Worm (Caenorhabditis elegans) whole organism, late embryonic: ENCODE data around the gene pals-33.

Experiments
- C08G9.2 ChIP-seq: sonication (generic microtip); optimal IDR thresholded peaks from 2 replicates; lab custom pipeline; 2016; ENCODE audit warnings: mild to moderate bottlenecking, missing genetic modification characterization, moderate library complexity, missing compliant biosample characterization
- F13H6.1 ChIP-seq: sonication (generic microtip); optimal IDR thresholded peaks from 2 replicates; lab custom pipeline; 2016; ENCODE audit warnings: missing genetic modification characterization, missing compliant biosample characterization
- K09A11.1 ChIP-seq: sonication (generic microtip); optimal IDR thresholded peaks from 2 replicates; lab custom pipeline; 2017; ENCODE audit warnings: antibody characterized with exemption, mild to moderate bottlenecking, missing genetic modification characterization, missing compliant biosample characterization; ENCODE audit not compliant: insufficient read depth
- ahr-1 ChIP-seq: sonication (generic microtip); optimal IDR thresholded peaks from 2 replicates; lab custom pipeline; 2016; ENCODE audit warnings: missing genetic modification characterization, missing compliant biosample characterization
- ama-1 ChIP-seq: fragments of 150-350 bp; optimal IDR thresholded peaks from 2 replicates; lab custom pipeline; 2014
- ceh-18 ChIP-seq: sonication (generic microtip); optimal IDR thresholded peaks from 2 replicates; lab custom pipeline; 2016; ENCODE audit warnings: missing genetic modification characterization, missing compliant biosample characterization
- ceh-24 ChIP-seq: sonication (generic microtip); optimal IDR thresholded peaks from 2 replicates; lab custom pipeline; 2016; ENCODE audit warnings: mild to moderate bottlenecking, missing genetic modification characterization, missing compliant biosample characterization
- ceh-30 ChIP-seq: fragments of 150-350 bp; optimal IDR thresholded peaks from 2 replicates; lab custom pipeline; 2014; ENCODE audit warnings: missing biosample characterization, missing genetic modification characterization
- ceh-31 ChIP-seq: sonication (generic microtip); optimal IDR thresholded peaks from 2 replicates; lab custom pipeline; 2016; ENCODE audit warnings: missing genetic modification characterization, missing compliant biosample characterization
- ceh-34 ChIP-seq: sonication (generic microtip); optimal IDR thresholded peaks from 2 replicates; lab custom pipeline; 2016; ENCODE audit warnings: mild to moderate bottlenecking, missing genetic modification characterization, missing compliant biosample characterization
- ceh-48 ChIP-seq: sonication (generic microtip); optimal IDR thresholded peaks from 2 replicates; lab custom pipeline; 2016; ENCODE audit warnings: missing genetic modification characterization, inconsistent platforms, missing compliant biosample characterization
- dmd-4 ChIP-seq: sonication (generic microtip); optimal IDR thresholded peaks from 2 replicates; lab custom pipeline; 2016; ENCODE audit warnings: borderline replicate concordance, missing genetic modification characterization, missing compliant biosample characterization
- dve-1 ChIP-seq: sonication (generic microtip); optimal IDR thresholded peaks from 2 replicates; lab custom pipeline; 2017; ENCODE audit warnings: antibody characterized with exemption, mild to moderate bottlenecking, missing genetic modification characterization, missing compliant biosample characterization
- elt-2 ChIP-seq: sonication (generic microtip); optimal IDR thresholded peaks from 2 replicates; lab custom pipeline; 2016; ENCODE audit warnings: missing genetic modification reagents, missing genetic modification characterization, missing compliant biosample characterization
- ets-4 ChIP-seq: sonication (generic microtip); optimal IDR thresholded peaks from 2 replicates; lab custom pipeline; 2016; ENCODE audit warnings: missing genetic modification characterization, missing compliant biosample characterization
- eyg-1 ChIP-seq: sonication (generic microtip); optimal IDR thresholded peaks from 2 replicates; lab custom pipeline; 2016; ENCODE audit warnings: missing genotype, missing genetic modification characterization, missing compliant biosample characterization
- hlh-15 ChIP-seq: sonication (generic microtip); optimal IDR thresholded peaks from 2 replicates; lab custom pipeline; 2016; ENCODE audit warnings: missing genetic modification characterization, missing compliant biosample characterization
- lim-6 ChIP-seq: sonication (generic microtip); optimal IDR thresholded peaks from 2 replicates; lab custom pipeline; 2016; ENCODE audit warnings: missing genetic modification characterization, missing compliant biosample characterization
- lin-11 ChIP-seq: fragments of 200-800 bp; sonication (Bioruptor generic); optimal IDR thresholded peaks from 2 replicates; lab custom pipeline; 2018; ENCODE audit warnings: mild to moderate bottlenecking, missing genetic modification characterization, missing compliant biosample characterization
- mec-3 ChIP-seq: sonication (generic microtip); optimal IDR thresholded peaks from 2 replicates; lab custom pipeline; 2016; ENCODE audit warnings: borderline replicate concordance, missing genetic modification characterization, missing compliant biosample characterization
- nhr-232 ChIP-seq: sonication (generic microtip); optimal IDR thresholded peaks from 2 replicates; lab custom pipeline; 2016; ENCODE audit warnings: missing genetic modification characterization, missing compliant biosample characterization
- npax-4 ChIP-seq: sonication (generic microtip); optimal IDR thresholded peaks from 2 replicates; lab custom pipeline; 2016; ENCODE audit warnings: missing genetic modification characterization, missing compliant biosample characterization
- odd-2 ChIP-seq: sonication (generic microtip); optimal IDR thresholded peaks from 2 replicates; lab custom pipeline; 2017; ENCODE audit warnings: antibody characterized with exemption, mild to moderate bottlenecking, missing genetic modification characterization, missing compliant biosample characterization
- pax-1 ChIP-seq: fragments of 150-350 bp; optimal IDR thresholded peaks from 2 replicates; lab custom pipeline; 2014; ENCODE audit warnings: missing biosample characterization, missing genetic modification characterization
- pha-2 ChIP-seq: sonication (generic microtip); optimal IDR thresholded peaks from 2 replicates; lab custom pipeline; 2017; ENCODE audit warnings: mild to moderate bottlenecking, missing genetic modification characterization, missing compliant biosample characterization
- pha-4 ChIP-seq: fragments of 150-350 bp; optimal IDR thresholded peaks from 2 replicates; lab custom pipeline; 2018; ENCODE audit warnings: missing biosample characterization, missing genetic modification reagents, missing genetic modification characterization
- pros-1 ChIP-seq: fragments of 150-350 bp; optimal IDR thresholded peaks from 2 replicates; lab custom pipeline; 2014; ENCODE audit warnings: missing biosample characterization, missing genetic modification reagents, missing genetic modification characterization
- ref-2 ChIP-seq: sonication (generic microtip); optimal IDR thresholded peaks from 2 replicates; lab custom pipeline; 2016; ENCODE audit warnings: missing genetic modification characterization, missing compliant biosample characterization
- rnt-1 ChIP-seq: sonication (generic microtip); optimal IDR thresholded peaks from 2 replicates; lab custom pipeline; 2016; ENCODE audit warnings: missing genetic modification characterization, missing compliant biosample characterization
- sox-4 ChIP-seq: sonication (generic microtip); optimal IDR thresholded peaks from 2 replicates; lab custom pipeline; 2017; ENCODE audit warnings: mild to moderate bottlenecking, missing genetic modification characterization, inconsistent platforms, missing compliant biosample characterization
- syd-9 ChIP-seq: sonication (generic microtip); optimal IDR thresholded peaks from 2 replicates; lab custom pipeline; 2016; ENCODE audit warnings: mild to moderate bottlenecking, missing genetic modification characterization, moderate library complexity, missing compliant biosample characterization
- unc-3 ChIP-seq, 2 experiments: fragments of 200-800 bp in 1 of 2; sonication (Bioruptor generic) in 1 of 2; sonication (generic microtip) in 1 of 2; conservative IDR thresholded peaks in 1 of 2; optimal IDR thresholded peaks in 1 of 2; 2 replicates each; pipeline versions ENCODE4 v1.3.6 to Lab custom; 2016 to 2022; ENCODE audit warnings: missing compliant biosample characterization in 2 of 2, missing genetic modification characterization in 2 of 2, missing genetic modification reagents in 1 of 2
- ztf-16 ChIP-seq: sonication (generic microtip); optimal IDR thresholded peaks from 2 replicates; lab custom pipeline; 2017; ENCODE audit warnings: missing genetic modification characterization, missing compliant biosample characterization

pals-33 gene

ce11 chrV:3711544-3711943, 38.4 kb downstream of the pals-33 start:
- no peak for TF ChIP-seq ref-2 (tag; lab: Kevin White, UChicago)
- TF ChIP-seq sox-4 (tag; lab: Kevin White, UChicago) = no peak
- no peak for TF ChIP-seq pax-1 (tag; lab: Kevin White, UChicago)

ce11 chrV:3712192-3712591, 39.0 kb downstream of the pals-33 start:
- TF ChIP-seq ceh-24 (tag; lab: Kevin White, UChicago) (no peak), syd-9 (tag; lab: Kevin White, UChicago) (no peak), nhr-232 (no peak), dve-1 (tag; lab: Kevin White, UChicago) (no peak), pha-2 (tag; lab: Kevin White, UChicago) (no peak)

ce11 chrV:3712955-3713354, 39.8 kb downstream of the pals-33 start:
- TF ChIP-seq lin-11 (tag; lab: Kevin White, UChicago) (no peak), odd-2 (tag; lab: Kevin White, UChicago) (no peak), K09A11.1 (tag; lab: Kevin White, UChicago) (no peak), hlh-15 (no peak), ceh-34 (tag; lab: Kevin White, UChicago) (no peak), ceh-48 (peak; percentile 31), unc-3 (GFP tag; conservative IDR thresholded peaks at IDR 0.05; lab: Robert Waterston, UW) (no peak), unc-3 (tag; optimal IDR thresholded peaks at IDR 0.05; lab: Kevin White, UChicago) (no peak)

ce11 chrV:3714750-3715149, 41.6 kb downstream of the pals-33 start:
- TF ChIP-seq ama-1 (lab: Kevin White, UChicago) (no peak), ceh-18 (tag; lab: Kevin White, UChicago) (no peak), eyg-1 (tag; lab: Kevin White, UChicago) (no peak), ztf-16 (tag; lab: Kevin White, UChicago) (no peak), dve-1 (tag; lab: Kevin White, UChicago) (no peak)

ce11 chrV:3715488-3716019, 42.4 kb downstream of the pals-33 start, which contains the start of gene nrsn-1:
Gene nrsn-1 (minus strand): TSS chrV:3715969.
- TF ChIP-seq rnt-1 (tag; lab: Kevin White, UChicago) = no peak
- TF ChIP-seq ceh-30 (tag; lab: Kevin White, UChicago) = no peak
- no peak for TF ChIP-seq pha-4 (tag; lab: Kevin White, UChicago)
- no peak for TF ChIP-seq ets-4
- TF ChIP-seq pax-1 (tag; lab: Kevin White, UChicago) = no peak
- no peak for TF ChIP-seq dmd-4 (tag; lab: Kevin White, UChicago)
- TF ChIP-seq lim-6 (tag; lab: Kevin White, UChicago) = no peak
- TF ChIP-seq F13H6.1 (tag; lab: Kevin White, UChicago) = no peak
- TF ChIP-seq C08G9.2 (tag; lab: Kevin White, UChicago) = no peak
- no peak for TF ChIP-seq mec-3 (tag; lab: Kevin White, UChicago)
- TF ChIP-seq elt-2 (tag; lab: Kevin White, UChicago) = no peak
- no peak for TF ChIP-seq npax-4
- no peak for TF ChIP-seq ahr-1 (tag; lab: Kevin White, UChicago)
- no peak for TF ChIP-seq pros-1 (tag; lab: Kevin White, UChicago)
- no peak for TF ChIP-seq lin-11 (tag; lab: Kevin White, UChicago)
- no peak for TF ChIP-seq ceh-18 (tag; lab: Kevin White, UChicago)
- no peak for TF ChIP-seq ceh-31 (tag; lab: Kevin White, UChicago)
- TF ChIP-seq odd-2 (tag; lab: Kevin White, UChicago) = no peak
- TF ChIP-seq ama-1 (lab: Kevin White, UChicago) = no peak
- TF ChIP-seq, all 69 proteins: peak for 0
